Comparison of ENCODE assay signal across 1 worm cellular context in the genomic region with DNA sequence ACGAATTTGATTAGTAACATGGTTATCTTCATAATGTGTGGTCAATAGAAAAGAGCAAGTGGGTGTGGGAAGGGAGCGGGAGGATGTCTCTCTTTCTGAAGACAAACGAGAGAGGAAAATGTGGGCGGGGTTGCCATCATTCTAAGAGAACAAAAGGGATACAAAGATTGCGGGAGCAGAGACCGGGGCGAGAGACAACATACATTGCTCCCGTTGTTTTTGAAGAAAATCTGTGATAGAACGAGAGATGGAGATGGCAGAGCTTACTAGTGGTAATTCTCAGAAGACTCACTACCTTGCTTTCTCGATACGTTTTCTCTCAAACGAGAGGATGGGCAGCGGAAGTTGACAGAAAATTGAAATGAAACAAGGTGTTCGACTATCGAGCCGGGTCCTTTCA.
TF ChIP-seq lines count a peak whose summit lies in the region.

No protein-coding gene starts in this region.

TF ChIP-seq in whole organism, L1 larva, 84 proteins besides CTCF, POLR2A, EP300 and RAD21 (continued from another document):
- TF ChIP-seq lir-3 (tag; optimal IDR thresholded peaks at IDR 0.05; lab: Kevin White, UChicago; ENCODE audit: poor library complexity) (no peak), fkh-4 (tag; optimal IDR thresholded peaks at IDR 0.05; lab: Kevin White, UChicago; ENCODE audit: borderline replicate concordance) (no peak), ets-5 (GFP tag; IDR thresholded peaks at IDR 0.05; lab: Robert Waterston, UW) (no peak), efl-3 (GFP tag; optimal IDR thresholded peaks at IDR 0.05; lab: Kevin White, UChicago) (no peak), pax-3 (tag; optimal IDR thresholded peaks at IDR 0.05; lab: Kevin White, UChicago) (no peak), rnt-1 (tag; optimal IDR thresholded peaks at IDR 0.05; lab: Kevin White, UChicago) (peak; percentile 73), fkh-10 (GFP tag; optimal IDR thresholded peaks at IDR 0.05; lab: Kevin White, UChicago) (no peak), nhr-77 (tag; optimal IDR thresholded peaks at IDR 0.05; lab: Kevin White, UChicago) (no peak), aly-2 (tag; optimal IDR thresholded peaks at IDR 0.05; lab: Kevin White, UChicago) (no peak), dsc-1 (tag; optimal IDR thresholded peaks at IDR 0.05; lab: Kevin White, UChicago) (peak; percentile 7), nhr-28 (tag; optimal IDR thresholded peaks at IDR 0.05; lab: Kevin White, UChicago) (no peak), nhr-71 (tag; optimal IDR thresholded peaks at IDR 0.05; lab: Kevin White, UChicago) (peak; percentile 57), pag-3 (tag; optimal IDR thresholded peaks at IDR 0.05; lab: Kevin White, UChicago; ENCODE audit: borderline replicate concordance, insufficient read depth) (peak; percentile 82), jun-1 (tag; optimal IDR thresholded peaks at IDR 0.05; lab: Kevin White, UChicago) (no peak), aha-1 (tag; optimal IDR thresholded peaks at IDR 0.05; lab: Kevin White, UChicago) (no peak), nhr-90 (tag; optimal IDR thresholded peaks at IDR 0.05; lab: Kevin White, UChicago; ENCODE audit: poor library complexity) (no peak), pqm-1 (tag; optimal IDR thresholded peaks at IDR 0.05; lab: Kevin White, UChicago) (no peak), sptf-1 (tag; optimal IDR thresholded peaks at IDR 0.05; lab: Kevin White, UChicago) (no peak), lin-15B (tag; optimal IDR thresholded peaks at IDR 0.05; lab: Kevin White, UChicago) (no peak), Y116A8C.19 (tag; optimal IDR thresholded peaks at IDR 0.05; lab: Kevin White, UChicago; ENCODE audit: borderline replicate concordance) (no peak), lin-35 (GFP tag; optimal IDR thresholded peaks at IDR 0.05; lab: Kevin White, UChicago) (no peak), nhr-11 (tag; optimal IDR thresholded peaks at IDR 0.05; lab: Kevin White, UChicago) (no peak), ceh-82 (tag; optimal IDR thresholded peaks at IDR 0.05; lab: Kevin White, UChicago) (no peak), egl-27 (tag; optimal IDR thresholded peaks at IDR 0.05; lab: Kevin White, UChicago) (no peak), nhr-12 (tag; optimal IDR thresholded peaks at IDR 0.05; lab: Kevin White, UChicago) (no peak), lin-13 (GFP tag; optimal IDR thresholded peaks at IDR 0.05; lab: Kevin White, UChicago) (no peak), nhr-76 (tag; optimal IDR thresholded peaks at IDR 0.05; lab: Kevin White, UChicago) (no peak), mdl-1 (tag; optimal IDR thresholded peaks at IDR 0.05; lab: Kevin White, UChicago) (no peak), nhr-47 (tag; optimal IDR thresholded peaks at IDR 0.05; lab: Kevin White, UChicago) (no peak), grh-1 (GFP tag; IDR thresholded peaks at IDR 0.05; lab: Robert Waterston, UW) (no peak), nhr-237 (tag; optimal IDR thresholded peaks at IDR 0.05; lab: Kevin White, UChicago) (no peak), ceh-88 (GFP tag; IDR thresholded peaks at IDR 0.05; lab: Robert Waterston, UW) (no peak), snu-23 (GFP tag; optimal IDR thresholded peaks at IDR 0.05; lab: Kevin White, UChicago) (peak; percentile 9), mep-1 (tag; optimal IDR thresholded peaks at IDR 0.05; lab: Kevin White, UChicago) (no peak), unc-98 (GFP tag; IDR thresholded peaks at IDR 0.05; lab: Robert Waterston, UW) (no peak), ztf-11 (tag; optimal IDR thresholded peaks at IDR 0.05; lab: Kevin White, UChicago) (no peak), egl-13 (tag; optimal IDR thresholded peaks at IDR 0.05; lab: Kevin White, UChicago) (no peak), unc-30 (tag; optimal IDR thresholded peaks at IDR 0.05; lab: Kevin White, UChicago) (no peak), nhr-19 (GFP tag; conservative IDR thresholded peaks at IDR 0.05; lab: Robert Waterston, UW) (peak; percentile 49), swsn-7 (tag; optimal IDR thresholded peaks at IDR 0.05; lab: Kevin White, UChicago) (no peak), skn-1 (tag; optimal IDR thresholded peaks at IDR 0.05; lab: Kevin White, UChicago) (no peak), elt-3 (tag; optimal IDR thresholded peaks at IDR 0.05; lab: Kevin White, UChicago) (no peak), lsy-2 (tag; optimal IDR thresholded peaks at IDR 0.05; lab: Kevin White, UChicago) (peak in 1 of 2 experiments; percentile 36), irx-1 (tag; optimal IDR thresholded peaks at IDR 0.05; lab: Kevin White, UChicago) (no peak), ces-1 (GFP tag; optimal IDR thresholded peaks at IDR 0.05; lab: Kevin White, UChicago) (no peak), hpl-2 (GFP tag; optimal IDR thresholded peaks at IDR 0.05; lab: Kevin White, UChicago) (no peak), efl-1 (optimal IDR thresholded peaks at IDR 0.05; lab: Kevin White, UChicago) (no peak), efl-1 (GFP tag; optimal IDR thresholded peaks at IDR 0.05 in 1 of 2; lab: Kevin White, UChicago) (peak in 1 of 2 experiments; percentile 49), dpl-1 (GFP tag; optimal IDR thresholded peaks at IDR 0.05; lab: Kevin White, UChicago) (no peak)
